Fruit fly (Drosophila melanogaster): ENCODE data around the gene Taf9.

Taf9 gene

dm6 chrX:17802353-17803121, 39.4 kb upstream of the Taf9 start (continued):
- TF ChIP-seq Lpt (GFP tag; optimal IDR thresholded peaks at IDR 0.05) (no peak), Jarid2 (GFP tag; optimal IDR thresholded peaks at IDR 0.05) (no peak), gsb (GFP tag; IDR thresholded peaks at IDR 0.05) (no peak), stwl (tag; optimal IDR thresholded peaks at IDR 0.05) (no peak), CG6791 (GFP tag; IDR thresholded peaks at IDR 0.05; ENCODE audit: partially characterized antibody) (no peak), ewg (GFP tag; optimal IDR thresholded peaks at IDR 0.05) (peak; percentile 64), br (optimal IDR thresholded peaks at IDR 0.05) (no peak), CG4854 (GFP tag; optimal IDR thresholded peaks at IDR 0.05) (no peak), z (GFP tag; IDR thresholded peaks at IDR 0.05) (no peak), CG1603 (tag; optimal IDR thresholded peaks at IDR 0.05) (peak; percentile 17), ro (GFP tag; IDR thresholded peaks at IDR 0.05) (no peak), YL-1 (GFP tag; optimal IDR thresholded peaks at IDR 0.05) (no peak), CG11398 (GFP tag; optimal IDR thresholded peaks at IDR 0.05) (no peak), CG12071 (GFP tag; optimal IDR thresholded peaks at IDR 0.05) (no peak), gcm2 (GFP tag; optimal IDR thresholded peaks at IDR 0.05) (no peak), CG2889 (GFP tag; IDR thresholded peaks at IDR 0.05) (no peak), Deaf1 (tag; optimal IDR thresholded peaks at IDR 0.05) (no peak), CG10979 (tag; optimal IDR thresholded peaks at IDR 0.05) (peak; percentile 56), cato (GFP tag; optimal IDR thresholded peaks at IDR 0.05; ENCODE audit: borderline replicate concordance) (no peak), CG18011 (GFP tag; optimal IDR thresholded peaks at IDR 0.05) (no peak), CG13424 (tag; optimal IDR thresholded peaks at IDR 0.05) (peak; percentile 52), Fer2 (tag; optimal IDR thresholded peaks at IDR 0.05) (no peak), Med (GFP tag) (peak; percentile 77), CG12659 (GFP tag; optimal IDR thresholded peaks at IDR 0.05) (peak; percentile 15), Bgb (GFP tag; IDR thresholded peaks at IDR 0.05; ENCODE audit: partially characterized antibody) (no peak), CG11696 (GFP tag; IDR thresholded peaks at IDR 0.05) (no peak), CG7786 (GFP tag; optimal IDR thresholded peaks at IDR 0.05) (peak; percentile 8), CG12391 (tag; optimal IDR thresholded peaks at IDR 0.05) (peak; percentile 47), CG2199 (GFP tag; IDR thresholded peaks at IDR 0.05) (no peak), sc (optimal IDR thresholded peaks at IDR 0.05) (no peak), sc (GFP tag; optimal IDR thresholded peaks at IDR 0.05) (no peak), slou (GFP tag; optimal IDR thresholded peaks at IDR 0.05) (peak; percentile 51), Stat92E (GFP tag; optimal IDR thresholded peaks at IDR 0.05) (no peak), Neu2 (GFP tag; optimal IDR thresholded peaks at IDR 0.05; ENCODE audit: borderline replicate concordance) (no peak), al (GFP tag; IDR thresholded peaks at IDR 0.05) (0 out of 2 replicates have a peak, but pooled peaks have one; percentile 8), CG32532 (GFP tag; IDR thresholded peaks at IDR 0.05) (no peak), Xrp1 (GFP tag; IDR thresholded peaks at IDR 0.05) (peak; percentile 53), Hmx (GFP tag; optimal IDR thresholded peaks at IDR 0.05) (no peak), MBD-R2 (GFP tag; IDR thresholded peaks at IDR 0.05) (no peak), repo (GFP tag; optimal IDR thresholded peaks at IDR 0.05) (no peak), CG10321 (GFP tag; IDR thresholded peaks at IDR 0.05) (peak; percentile 75), CrebB (tag; optimal IDR thresholded peaks at IDR 0.05) (no peak), CG7357 (GFP tag; IDR thresholded peaks at IDR 0.05) (no peak), CG5953 (GFP tag; IDR thresholded peaks at IDR 0.05) (no peak), CG6272 (GFP tag; IDR thresholded peaks at IDR 0.05) (no peak), maf-S (GFP tag; optimal IDR thresholded peaks at IDR 0.05) (no peak), sd (tag; optimal IDR thresholded peaks at IDR 0.05) (peak; percentile 62), CG18764 (GFP tag; optimal IDR thresholded peaks at IDR 0.05) (no peak), CG15073 (GFP tag; optimal IDR thresholded peaks at IDR 0.05) (no peak), Mes4 (GFP tag; optimal IDR thresholded peaks at IDR 0.05) (no peak), CG30403 (GFP tag; optimal IDR thresholded peaks at IDR 0.05) (peak; percentile 66)

Measured in whole organism, embryonic.